Worm (Caenorhabditis elegans): ENCODE data around the gene ced-8.

The ced-8 gene

DNA sequence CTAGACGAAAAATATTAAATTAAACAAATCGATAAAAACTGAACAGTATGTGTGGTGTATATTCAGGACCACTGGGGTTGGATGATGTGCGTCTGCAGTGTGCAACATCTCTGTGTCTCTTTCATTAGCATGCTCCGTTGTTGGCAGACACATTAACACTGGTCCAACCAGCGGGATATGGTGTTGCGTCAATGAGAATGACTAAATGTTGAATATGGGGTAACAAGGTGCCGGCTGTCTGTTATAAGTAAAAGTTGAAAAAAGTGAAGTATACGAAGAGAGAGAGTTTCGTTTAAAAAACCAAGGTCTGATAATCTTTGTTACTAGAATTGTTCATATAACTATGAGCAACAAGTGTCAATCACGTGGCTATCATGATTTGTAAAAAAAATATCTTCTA lies at the start of gene ced-8:
TSS of gene ced-8 (minus strand) at position 101 of the 400 bp plus-strand sequence.
- TF ChIP-seq ceh-9 (tag; optimal IDR thresholded peaks at IDR 0.05) (no peak), ztf-4 (tag; optimal IDR thresholded peaks at IDR 0.05) (no peak), unc-39 (tag; optimal IDR thresholded peaks at IDR 0.05) (no peak), nhr-43 (tag; optimal IDR thresholded peaks at IDR 0.05; ENCODE audit: poor library complexity, severe bottlenecking) (peak; percentile 35), nfya-1 (tag; optimal IDR thresholded peaks at IDR 0.05; ENCODE audit: insufficient read depth) (no peak), pha-4 (tag; optimal IDR thresholded peaks at IDR 0.05) (no peak)

DNA sequence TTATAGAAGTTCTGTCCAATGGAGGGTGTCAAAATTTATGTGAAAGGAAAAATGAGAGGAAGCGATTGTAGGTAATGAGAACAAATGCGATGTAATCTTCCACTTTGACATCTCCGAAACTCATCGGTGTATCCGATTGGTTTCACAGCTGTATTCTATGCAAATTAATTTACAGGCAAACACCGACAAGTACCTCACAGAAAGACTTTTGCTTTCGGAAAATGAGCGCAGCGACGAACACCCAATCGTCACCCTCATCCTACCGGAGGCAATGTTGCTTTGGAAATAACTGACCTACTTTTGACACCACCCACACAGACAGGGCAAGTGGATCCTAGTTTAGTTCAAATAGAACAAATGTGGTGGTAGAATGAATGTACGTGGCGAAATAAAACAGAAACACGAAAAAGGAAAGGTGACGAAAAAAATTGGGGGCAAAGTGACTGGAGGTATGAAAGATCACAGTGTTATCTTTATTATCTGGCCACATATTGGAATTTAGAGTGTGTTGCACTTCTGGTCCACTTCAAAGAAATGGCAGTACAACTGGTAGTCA lies 47.2 kb upstream of the ced-8 start:
- TF ChIP-seq nhr-23 (tag; optimal IDR thresholded peaks at IDR 0.05), result peak; percentile 12
- TF ChIP-seq daf-12 (tag; optimal IDR thresholded peaks at IDR 0.05), result no peak

DNA sequence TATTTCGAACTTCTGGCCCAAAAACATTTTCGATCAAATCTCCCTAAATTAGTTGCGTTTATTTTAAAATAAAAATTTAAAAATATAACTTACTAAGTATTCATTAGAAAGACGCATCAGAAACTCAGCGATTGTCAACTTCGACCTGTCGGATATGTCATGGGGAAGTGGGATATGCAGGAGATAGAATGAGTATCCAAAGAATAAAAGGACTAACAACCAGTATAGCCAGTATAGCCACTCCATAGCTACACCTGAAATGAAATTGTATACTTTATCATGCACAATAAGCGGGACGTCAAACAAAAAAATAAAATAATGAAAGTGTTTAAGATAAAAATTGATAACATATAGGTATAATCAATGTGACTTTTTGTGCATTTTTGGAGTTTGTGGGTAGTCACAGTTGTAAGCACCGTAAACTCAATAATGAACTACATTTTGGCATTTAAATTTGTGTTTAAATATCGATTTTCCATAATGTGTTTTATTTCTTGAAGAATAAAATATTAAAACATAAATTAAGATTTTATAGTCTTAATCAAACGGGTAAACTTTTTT lies 46.4 kb upstream of the ced-8 start, which contains the start of gene F16F9.4:
TSS of gene F16F9.4 (minus strand) at position 276 of the 561 bp plus-strand sequence.
- no peak for TF ChIP-seq ztf-4 (tag; optimal IDR thresholded peaks at IDR 0.05)
- peak; percentile 66 for TF ChIP-seq elt-2 (tag; optimal IDR thresholded peaks at IDR 0.05)
- peak; percentile 64 for TF ChIP-seq pqm-1 (tag; optimal IDR thresholded peaks at IDR 0.05)
- TF ChIP-seq jun-1 (tag; optimal IDR thresholded peaks at IDR 0.05), result no peak
- TF ChIP-seq aly-2 (tag; optimal IDR thresholded peaks at IDR 0.05), result no peak

- TF ChIP-seq eor-1 (tag; optimal IDR thresholded peaks at IDR 0.05) (no peak), nhr-237 (tag; optimal IDR thresholded peaks at IDR 0.05) (no peak), nhr-11 (tag; optimal IDR thresholded peaks at IDR 0.05) (no peak), fos-1 (tag; optimal IDR thresholded peaks at IDR 0.05) (no peak), tbx-2 (tag; optimal IDR thresholded peaks at IDR 0.05) (no peak), nhr-25 (tag; optimal IDR thresholded peaks at IDR 0.05) (no peak), lin-39 (tag; optimal IDR thresholded peaks at IDR 0.05) (no peak), egl-5 (tag; optimal IDR thresholded peaks at IDR 0.05) (no peak), nhr-12 (tag; optimal IDR thresholded peaks at IDR 0.05) (no peak), egl-27 (tag; optimal IDR thresholded peaks at IDR 0.05) (no peak)
Measured at ce11 chrX:8460958-8461357, 44.2 kb upstream of the ced-8 start.

ce11 chrX:8459789-8460188 lies 43.1 kb upstream of the ced-8 start:
- no peak for TF ChIP-seq egl-5 (tag; optimal IDR thresholded peaks at IDR 0.05)
- TF ChIP-seq unc-39 (tag; optimal IDR thresholded peaks at IDR 0.05), result no peak
- no peak for TF ChIP-seq elt-1 (tag; optimal IDR thresholded peaks at IDR 0.05)
- TF ChIP-seq ceh-9 (tag; optimal IDR thresholded peaks at IDR 0.05), result no peak
- TF ChIP-seq aly-2 (tag; optimal IDR thresholded peaks at IDR 0.05), result no peak
- no peak for TF ChIP-seq nhr-77 (tag; optimal IDR thresholded peaks at IDR 0.05)
- TF ChIP-seq unc-62 (GFP tag; optimal IDR thresholded peaks at IDR 0.05), result no peak
- TF ChIP-seq mdl-1 (tag; optimal IDR thresholded peaks at IDR 0.05), result no peak
- TF ChIP-seq egl-27 (tag; optimal IDR thresholded peaks at IDR 0.05), result no peak
- no peak for TF ChIP-seq fkh-10 (GFP tag; optimal IDR thresholded peaks at IDR 0.05)
- TF ChIP-seq ceh-82 (tag; optimal IDR thresholded peaks at IDR 0.05), result no peak
- TF ChIP-seq ceh-28 (tag; optimal IDR thresholded peaks at IDR 0.05), result no peak

ce11 chrX:8457314-8457713 lies 40.6 kb upstream of the ced-8 start, which contains the start of gene F16F9.3:
F16F9.3 (plus strand) TSS chrX:8457614.
- TF ChIP-seq ZK546.5 (tag; optimal IDR thresholded peaks at IDR 0.05) (no peak), ceh-16 (tag; optimal IDR thresholded peaks at IDR 0.05) (no peak), ztf-11 (tag; optimal IDR thresholded peaks at IDR 0.05) (no peak), hmg-11 (tag; optimal IDR thresholded peaks at IDR 0.05) (no peak), jun-1 (tag; optimal IDR thresholded peaks at IDR 0.05) (no peak), nhr-28 (tag; optimal IDR thresholded peaks at IDR 0.05) (no peak), unc-62 (GFP tag; optimal IDR thresholded peaks at IDR 0.05) (no peak), nhr-12 (tag; optimal IDR thresholded peaks at IDR 0.05) (no peak), nhr-43 (tag; optimal IDR thresholded peaks at IDR 0.05; ENCODE audit: poor library complexity, severe bottlenecking) (no peak), fkh-2 (tag; optimal IDR thresholded peaks at IDR 0.05) (no peak), nhr-23 (tag; optimal IDR thresholded peaks at IDR 0.05) (no peak), elt-2 (tag; optimal IDR thresholded peaks at IDR 0.05) (no peak), nhr-11 (tag; optimal IDR thresholded peaks at IDR 0.05) (no peak), lin-15B (tag; optimal IDR thresholded peaks at IDR 0.05) (no peak)
